Fruit fly (Drosophila melanogaster): ENCODE results near the gene Fer1.

The Fer1 gene

dm6 chr3R:7187093-7187912, 51.3 kb downstream of the Fer1 start (continued):
- no peak for TF ChIP-seq Jarid2 (GFP tag; optimal IDR thresholded peaks at IDR 0.05)
- 0 out of 3 replicates have a peak, but pooled peaks have one; percentile 34 for TF ChIP-seq CG34224 (GFP tag; IDR thresholded peaks at IDR 0.05; ENCODE audit: partially characterized antibody)
- TF ChIP-seq Chrac-16 (GFP tag; optimal IDR thresholded peaks at IDR 0.05): no peak
- peak; percentile 42 for TF ChIP-seq nom (GFP tag; optimal IDR thresholded peaks at IDR 0.05)
- TF ChIP-seq vvl (GFP tag; IDR thresholded peaks at IDR 0.05): no peak
- TF ChIP-seq Ets97D (GFP tag; optimal IDR thresholded peaks at IDR 0.05): no peak
- TF ChIP-seq ssp (GFP tag; IDR thresholded peaks at IDR 0.05): no peak
- no peak for TF ChIP-seq CG7839 (tag; optimal IDR thresholded peaks at IDR 0.05)
- no peak for TF ChIP-seq CG6272 (GFP tag; IDR thresholded peaks at IDR 0.05)
- TF ChIP-seq tin (GFP tag; optimal IDR thresholded peaks at IDR 0.05): no peak
- no peak for TF ChIP-seq ken (GFP tag; IDR thresholded peaks at IDR 0.05)
- TF ChIP-seq Nf-YC (tag; optimal IDR thresholded peaks at IDR 0.05): no peak
- TF ChIP-seq CG6765 (GFP tag; optimal IDR thresholded peaks at IDR 0.05): no peak
- 0 out of 2 replicates have a peak, but pooled peaks have one; percentile 30 for TF ChIP-seq Xrp1 (GFP tag; IDR thresholded peaks at IDR 0.05)
- no peak for TF ChIP-seq dan (GFP tag; IDR thresholded peaks at IDR 0.05)
- TF ChIP-seq da (GFP tag; optimal IDR thresholded peaks at IDR 0.05): no peak
- no peak for TF ChIP-seq CG14050 (GFP tag; IDR thresholded peaks at IDR 0.05)
- no peak for TF ChIP-seq wek (GFP tag; optimal IDR thresholded peaks at IDR 0.05)
- no peak for TF ChIP-seq Dbx (GFP tag; IDR thresholded peaks at IDR 0.05)
- TF ChIP-seq CG10147 (GFP tag; optimal IDR thresholded peaks at IDR 0.05): no peak
- no peak for TF ChIP-seq CG4282 (GFP tag; optimal IDR thresholded peaks at IDR 0.05)
- no peak for TF ChIP-seq chn (GFP tag; optimal IDR thresholded peaks at IDR 0.05)
- TF ChIP-seq crp (GFP tag; optimal IDR thresholded peaks at IDR 0.05): no peak
- TF ChIP-seq lola (GFP tag; optimal IDR thresholded peaks at IDR 0.05): peak in 1 of 3 experiments; percentile 32
- TF ChIP-seq Poxn (GFP tag; IDR thresholded peaks at IDR 0.05): no peak
- TF ChIP-seq nau (GFP tag; optimal IDR thresholded peaks at IDR 0.05): no peak
- TF ChIP-seq C15 (GFP tag; IDR thresholded peaks at IDR 0.05): no peak
- no peak for TF ChIP-seq CG18599 (GFP tag; optimal IDR thresholded peaks at IDR 0.05)
- TF ChIP-seq CG8290 (GFP tag; optimal IDR thresholded peaks at IDR 0.05): no peak
- TF ChIP-seq CG8290 (tag; optimal IDR thresholded peaks at IDR 0.05): no peak
- 0 out of 3 replicates have a peak, but pooled peaks have one; percentile 31 for TF ChIP-seq Doc3 (GFP tag; IDR thresholded peaks at IDR 0.05; ENCODE audit: partially characterized antibody)
- TF ChIP-seq gsb (GFP tag; IDR thresholded peaks at IDR 0.05): no peak
- TF ChIP-seq HLH3B (GFP tag; IDR thresholded peaks at IDR 0.05): no peak
- TF ChIP-seq CG15514 (GFP tag; optimal IDR thresholded peaks at IDR 0.05): no peak
- no peak for TF ChIP-seq CG3995 (GFP tag; optimal IDR thresholded peaks at IDR 0.05)
- TF ChIP-seq Nf-YA (GFP tag; IDR thresholded peaks at IDR 0.05): no peak
- TF ChIP-seq chinmo (GFP tag; IDR thresholded peaks at IDR 0.05; ENCODE audit: partially characterized antibody): 0 out of 4 replicates have a peak, but pooled peaks have one; percentile 52
- TF ChIP-seq Ada2b (GFP tag; IDR thresholded peaks at IDR 0.05): no peak
- TF ChIP-seq gem (tag; optimal IDR thresholded peaks at IDR 0.05): peak; percentile 66
- no peak for TF ChIP-seq CG8944 (GFP tag; optimal IDR thresholded peaks at IDR 0.05)
- TF ChIP-seq onecut (GFP tag; IDR thresholded peaks at IDR 0.05): peak; percentile 89
- TF ChIP-seq D (optimal IDR thresholded peaks at IDR 0.05): peak; percentile 21
- no peak for TF ChIP-seq D (GFP tag; optimal IDR thresholded peaks at IDR 0.05)
- no peak for TF ChIP-seq Hsf (GFP tag; optimal IDR thresholded peaks at IDR 0.05)
- TF ChIP-seq dmrt11E (tag; optimal IDR thresholded peaks at IDR 0.05): peak; percentile 20
- no peak for TF ChIP-seq jigr1 (GFP tag; IDR thresholded peaks at IDR 0.05)
- TF ChIP-seq corto (GFP tag; optimal IDR thresholded peaks at IDR 0.05): no peak
- no peak for TF ChIP-seq Camta (GFP tag; optimal IDR thresholded peaks at IDR 0.05)
- TF ChIP-seq Kr (GFP tag; optimal IDR thresholded peaks at IDR 0.05): no peak
- TF ChIP-seq CG10462 (GFP tag; optimal IDR thresholded peaks at IDR 0.05): peak; percentile 23

All from whole organism, embryonic.